Fruit fly (Drosophila melanogaster): ENCODE results near the gene CG1105.

Gene CG1105

dm6 chr3R:7108589-7109312 is 41.8 kb upstream of the CG1105 start (continued):
- TF ChIP-seq CG42726 (GFP tag; IDR thresholded peaks at IDR 0.05; ENCODE audit: partially characterized antibody): no peak
- peak; percentile 96 for TF ChIP-seq CG7839 (tag; optimal IDR thresholded peaks at IDR 0.05)
- no peak for TF ChIP-seq sc (optimal IDR thresholded peaks at IDR 0.05)
- TF ChIP-seq sc (GFP tag; optimal IDR thresholded peaks at IDR 0.05): peak; percentile 96
- TF ChIP-seq sens (GFP tag): peak; percentile 100
- no peak for TF ChIP-seq CG4360 (GFP tag; IDR thresholded peaks at IDR 0.05)
- no peak for TF ChIP-seq chinmo (GFP tag; IDR thresholded peaks at IDR 0.05; ENCODE audit: partially characterized antibody)
- no peak for TF ChIP-seq bowl (GFP tag; IDR thresholded peaks at IDR 0.05)
- peak; percentile 34 for TF ChIP-seq exex (tag; optimal IDR thresholded peaks at IDR 0.05)
- peak; percentile 78 for TF ChIP-seq scrt (GFP tag; optimal IDR thresholded peaks at IDR 0.05)
- TF ChIP-seq chif (GFP tag; optimal IDR thresholded peaks at IDR 0.05): peak; percentile 92 to 97
- peak; percentile 44 for TF ChIP-seq CG15514 (GFP tag; optimal IDR thresholded peaks at IDR 0.05)
- TF ChIP-seq stc (GFP tag; IDR thresholded peaks at IDR 0.05): no peak
- TF ChIP-seq zen (tag; optimal IDR thresholded peaks at IDR 0.05): peak; percentile 98
- TF ChIP-seq p53 (GFP tag; optimal IDR thresholded peaks at IDR 0.05): peak; percentile 4
- TF ChIP-seq B-H1 (GFP tag; IDR thresholded peaks at IDR 0.05): no peak
- TF ChIP-seq CG2678 (tag; optimal IDR thresholded peaks at IDR 0.05): peak; percentile 96
- TF ChIP-seq dpn (GFP tag; optimal IDR thresholded peaks at IDR 0.05): peak; percentile 88 to 94
- peak; percentile 91 for TF ChIP-seq CG15269 (tag; optimal IDR thresholded peaks at IDR 0.05)
- TF ChIP-seq crp (GFP tag; optimal IDR thresholded peaks at IDR 0.05): peak; percentile 41 to 60
- peak; percentile 95 for TF ChIP-seq cato (GFP tag; optimal IDR thresholded peaks at IDR 0.05; ENCODE audit: borderline replicate concordance)
- peak; percentile 93 for TF ChIP-seq Mes4 (GFP tag; optimal IDR thresholded peaks at IDR 0.05)
- peak; percentile 78 for TF ChIP-seq CG13624 (GFP tag; optimal IDR thresholded peaks at IDR 0.05)
- TF ChIP-seq dm (GFP tag; optimal IDR thresholded peaks at IDR 0.05): peak; percentile 79
- TF ChIP-seq CG8290 (GFP tag; optimal IDR thresholded peaks at IDR 0.05): peak; percentile 95
- peak; percentile 50 to 91 for TF ChIP-seq CG8290 (tag; optimal IDR thresholded peaks at IDR 0.05)
- TF ChIP-seq croc (GFP tag; conservative IDR thresholded peaks at IDR 0.05): peak; percentile 97
- peak; percentile 94 for TF ChIP-seq grau (tag; optimal IDR thresholded peaks at IDR 0.05)
- TF ChIP-seq lbe (GFP tag; optimal IDR thresholded peaks at IDR 0.05): peak; percentile 90
- TF ChIP-seq schlank (tag; optimal IDR thresholded peaks at IDR 0.05): no peak
- TF ChIP-seq tna (GFP tag; IDR thresholded peaks at IDR 0.05; ENCODE audit: partially characterized antibody): no peak
- TF ChIP-seq gem (tag; optimal IDR thresholded peaks at IDR 0.05): peak; percentile 97
- TF ChIP-seq CG1602 (GFP tag; optimal IDR thresholded peaks at IDR 0.05): peak; percentile 96
- peak; percentile 93 for TF ChIP-seq CG6254 (GFP tag; optimal IDR thresholded peaks at IDR 0.05)
- TF ChIP-seq sisA (GFP tag; IDR thresholded peaks at IDR 0.05): no peak
- peak; percentile 68 for TF ChIP-seq fu2 (GFP tag; optimal IDR thresholded peaks at IDR 0.05)
- TF ChIP-seq Sry-δ (GFP tag; optimal IDR thresholded peaks at IDR 0.05): peak; percentile 57
- no peak for TF ChIP-seq CG7372 (GFP tag; IDR thresholded peaks at IDR 0.05)
- TF ChIP-seq CG7745 (tag; optimal IDR thresholded peaks at IDR 0.05): peak; percentile 72
- peak; percentile 84 for TF ChIP-seq Side (GFP tag; optimal IDR thresholded peaks at IDR 0.05)
- no peak for TF ChIP-seq HLH4C (GFP tag; IDR thresholded peaks at IDR 0.05; ENCODE audit: partially characterized antibody)
- no peak for TF ChIP-seq CG1024 (GFP tag; IDR thresholded peaks at IDR 0.05)
- peak; percentile 58 for TF ChIP-seq wek (GFP tag; optimal IDR thresholded peaks at IDR 0.05)
- TF ChIP-seq CG14667 (GFP tag; IDR thresholded peaks at IDR 0.05): no peak
- TF ChIP-seq ranshi (GFP tag; IDR thresholded peaks at IDR 0.05): no peak
- TF ChIP-seq trh (GFP tag; optimal IDR thresholded peaks at IDR 0.05): peak; percentile 89
- TF ChIP-seq CG6654 (GFP tag; optimal IDR thresholded peaks at IDR 0.05): peak; percentile 74
- TF ChIP-seq CG1233 (GFP tag; optimal IDR thresholded peaks at IDR 0.05): peak; percentile 93
- no peak for TF ChIP-seq vfl (GFP tag; optimal IDR thresholded peaks at IDR 0.05)
- no peak for TF ChIP-seq Doc3 (GFP tag; IDR thresholded peaks at IDR 0.05; ENCODE audit: partially characterized antibody)
